Fruit fly (Drosophila melanogaster) whole organism, embryonic: ENCODE results near the gene Elal.

Experiments
- Ada2b ChIP-seq: fragments of 200-800 bp; sonication (Bioruptor generic); IDR thresholded peaks from 2 replicates; pipeline ENCODE4 v1.3.6; 2022; ENCODE audit warnings: missing biosample characterization, missing genetic modification characterization
- CG10321 ChIP-seq: fragments of 200-800 bp; sonication (Bioruptor generic); IDR thresholded peaks from 2 replicates; pipeline ENCODE4 v1.3.6; 2022; ENCODE audit warnings: missing biosample characterization, missing genetic modification characterization
- CG11560 ChIP-seq: fragments of 200-800 bp; sonication (Bioruptor generic); IDR thresholded peaks from 3 replicates; pipeline ENCODE4 v1.3.6; 2022; ENCODE audit warnings: missing biosample characterization, missing genetic modification characterization
- CG11695 ChIP-seq: fragments of 200-800 bp; sonication (Bioruptor generic); IDR thresholded peaks from 3 replicates; pipeline ENCODE4 v1.3.6; 2022; ENCODE audit warnings: missing biosample characterization, missing genetic modification characterization
- CG12155 ChIP-seq: fragments of 200-800 bp; sonication (Bioruptor generic); optimal IDR thresholded peaks from 3 replicates; lab custom pipeline; 2016; ENCODE audit warnings: missing biosample characterization, missing genetic modification characterization
- CG12391 ChIP-seq: fragments of 200-800 bp; sonication (Bioruptor generic); optimal IDR thresholded peaks from 3 replicates; lab custom pipeline; 2018; ENCODE audit warnings: missing biosample characterization, mild to moderate bottlenecking, missing genetic modification characterization, moderate library complexity
- CG13775 ChIP-seq: fragments of 200-800 bp; sonication (Bioruptor generic); optimal IDR thresholded peaks from 3 replicates; lab custom pipeline; 2017; ENCODE audit warnings: missing biosample characterization, mild to moderate bottlenecking, missing genetic modification characterization
- CG15514 ChIP-seq: fragments of 200-800 bp; sonication (Bioruptor generic); optimal IDR thresholded peaks from 3 replicates; lab custom pipeline; 2017; ENCODE audit warnings: missing biosample characterization, missing genetic modification characterization, mild to moderate bottlenecking, moderate library complexity, missing genetic modification reagents
- CG16815 ChIP-seq: fragments of 200-800 bp; sonication (Bioruptor generic); optimal IDR thresholded peaks from 3 replicates; lab custom pipeline; 2017; ENCODE audit warnings: missing biosample characterization, mild to moderate bottlenecking, missing genetic modification characterization
- CG17361 ChIP-seq: fragments of 200-800 bp; sonication (Bioruptor generic); IDR thresholded peaks from 3 replicates; pipeline ENCODE4 v1.3.6; 2022; ENCODE audit warnings: missing biosample characterization, missing genetic modification characterization
- CG17568 ChIP-seq: fragments of 200-800 bp; sonication (Bioruptor generic); optimal IDR thresholded peaks from 2 replicates; lab custom pipeline; 2018; ENCODE audit warnings: missing biosample characterization, mild to moderate bottlenecking, missing genetic modification characterization, moderate library complexity
- CG2116 ChIP-seq: fragments of 200-800 bp; sonication (Bioruptor generic); optimal IDR thresholded peaks from 3 replicates; lab custom pipeline; 2018; ENCODE audit warnings: missing biosample characterization, mild to moderate bottlenecking, missing genetic modification characterization
- CG2712 ChIP-seq: fragments of 200-800 bp; optimal IDR thresholded peaks from 3 replicates; lab custom pipeline; 2019; ENCODE audit warnings: missing biosample characterization, mild to moderate bottlenecking, missing genetic modification characterization, moderate library complexity
- CG30020 ChIP-seq: fragments of 200-800 bp; optimal IDR thresholded peaks from 2 replicates; lab custom pipeline; 2019; ENCODE audit warnings: missing biosample characterization, mild to moderate bottlenecking, missing genetic modification characterization, moderate library complexity
- CG30431 ChIP-seq: fragments of 200-800 bp; sonication (Bioruptor generic); optimal IDR thresholded peaks from 2 replicates; lab custom pipeline; 2017; ENCODE audit warnings: missing biosample characterization, missing genetic modification characterization
- CG3065 ChIP-seq: fragments of 200-800 bp; sonication (Bioruptor generic); optimal IDR thresholded peaks from 2 replicates; lab custom pipeline; 2016; ENCODE audit warnings: missing biosample characterization, missing genetic modification characterization
- CG3281 ChIP-seq: fragments of 200-800 bp; sonication (Bioruptor generic); optimal IDR thresholded peaks from 3 replicates; lab custom pipeline; 2017; ENCODE audit warnings: missing biosample characterization, mild to moderate bottlenecking, missing genetic modification characterization
- CG34224 ChIP-seq: fragments of 200-800 bp; sonication (Bioruptor generic); IDR thresholded peaks from 3 replicates; pipeline ENCODE4 v1.3.6; 2022; ENCODE audit warnings: missing biosample characterization, missing genetic modification characterization; ENCODE audit not compliant: partially characterized antibody
- CG3995 ChIP-seq: fragments of 200-800 bp; sonication (Bioruptor generic); optimal IDR thresholded peaks from 3 replicates; lab custom pipeline; 2016; ENCODE audit warnings: missing biosample characterization, missing genetic modification characterization
- CG4730 ChIP-seq: fragments of 200-800 bp; sonication (Bioruptor generic); IDR thresholded peaks from 2 replicates; pipeline ENCODE4 v1.3.6; 2022; ENCODE audit warnings: missing biosample characterization, missing genetic modification characterization
- CG6683 ChIP-seq: fragments of 200-800 bp; sonication (Bioruptor generic); optimal IDR thresholded peaks from 2 replicates; lab custom pipeline; 2017; ENCODE audit warnings: missing biosample characterization, mild to moderate bottlenecking, missing genetic modification characterization, missing genetic modification reagents
- CG7839 ChIP-seq: fragments of 200-800 bp; sonication (Bioruptor generic); optimal IDR thresholded peaks from 3 replicates; lab custom pipeline; 2018; ENCODE audit warnings: missing biosample characterization, mild to moderate bottlenecking, missing genetic modification characterization, moderate library complexity
- CG8388 ChIP-seq: fragments of 200-800 bp; sonication (Bioruptor generic); optimal IDR thresholded peaks from 2 replicates; lab custom pipeline; 2019; ENCODE audit warnings: missing biosample characterization, mild to moderate bottlenecking, missing genetic modification characterization, moderate library complexity
- CG8478 ChIP-seq: fragments of >200 bp; optimal IDR thresholded peaks from 2 replicates; lab custom pipeline; 2018
- CG9727 ChIP-seq: fragments of 200-800 bp; sonication (Bioruptor generic); optimal IDR thresholded peaks from 3 replicates; lab custom pipeline; 2017; ENCODE audit warnings: missing biosample characterization, mild to moderate bottlenecking, missing genetic modification characterization
- CkIIα-i1 ChIP-seq: fragments of 200-800 bp; sonication (Bioruptor generic); IDR thresholded peaks from 2 replicates; pipeline ENCODE4 v1.3.6; 2022; ENCODE audit warnings: missing biosample characterization, missing genetic modification characterization
- D19A ChIP-seq: fragments of 200-800 bp; optimal IDR thresholded peaks from 3 replicates; lab custom pipeline; 2019; ENCODE audit warnings: missing biosample characterization, mild to moderate bottlenecking, missing genetic modification characterization, moderate library complexity
- Dip3 ChIP-seq: fragments of 200-800 bp; sonication (Bioruptor generic); optimal IDR thresholded peaks from 3 replicates; lab custom pipeline; 2016; ENCODE audit warnings: missing biosample characterization, missing genetic modification characterization
- Gug ChIP-seq: fragments of 200-800 bp; sonication (Bioruptor generic); IDR thresholded peaks from 4 replicates; pipeline ENCODE4 v1.3.6; 2022; ENCODE audit warnings: missing biosample characterization, missing genetic modification characterization
- Mrtf ChIP-seq: fragments of 200-800 bp; sonication (Bioruptor generic); IDR thresholded peaks from 3 replicates; pipeline ENCODE4 v1.3.6; 2022; ENCODE audit warnings: missing biosample characterization, missing genetic modification characterization
- NK7.1 ChIP-seq: fragments of 200-800 bp; sonication (Bioruptor generic); optimal IDR thresholded peaks from 3 replicates; lab custom pipeline; 2016; ENCODE audit warnings: missing biosample characterization, missing genetic modification characterization
- Nf-YB ChIP-seq: fragments of 200-800 bp; sonication (Bioruptor generic); optimal IDR thresholded peaks from 3 replicates; lab custom pipeline; 2019; ENCODE audit warnings: missing biosample characterization, mild to moderate bottlenecking, missing genetic modification characterization, moderate library complexity
- Tbp ChIP-seq: fragments of >200 bp; optimal IDR thresholded peaks from 2 replicates; lab custom pipeline; 2018; ENCODE audit warnings: missing biosample characterization, missing genetic modification characterization
- ase ChIP-seq: fragments of 200-800 bp; sonication (Bioruptor generic); IDR thresholded peaks from 3 replicates; pipeline ENCODE4 v1.3.6; 2022; ENCODE audit warnings: missing biosample characterization, missing genetic modification characterization
- bigmax ChIP-seq: fragments of 200-800 bp; sonication (Bioruptor generic); optimal IDR thresholded peaks from 2 replicates; lab custom pipeline; 2018; ENCODE audit warnings: missing biosample characterization, mild to moderate bottlenecking, missing genetic modification characterization
- btn ChIP-seq: fragments of 200-800 bp; sonication (Bioruptor generic); optimal IDR thresholded peaks from 2 replicates; lab custom pipeline; 2016; ENCODE audit warnings: missing biosample characterization, missing genetic modification characterization
- disco-r ChIP-seq: fragments of 200-800 bp; sonication (Bioruptor generic); optimal IDR thresholded peaks from 2 replicates; lab custom pipeline; 2016; ENCODE audit warnings: missing biosample characterization, missing genetic modification characterization
- dm ChIP-seq: fragments of 200-800 bp; sonication (Bioruptor generic); optimal IDR thresholded peaks from 3 replicates; lab custom pipeline; 2016; ENCODE audit warnings: missing biosample characterization, missing genetic modification characterization
- en ChIP-seq: fragments of 200-800 bp; sonication (Bioruptor generic); optimal IDR thresholded peaks from 2 replicates; lab custom pipeline; 2016; ENCODE audit warnings: missing biosample characterization, missing genetic modification characterization
- exex ChIP-seq: fragments of 200-800 bp; sonication (Bioruptor generic); optimal IDR thresholded peaks from 4 replicates; lab custom pipeline; 2018; ENCODE audit warnings: missing biosample characterization, mild to moderate bottlenecking, missing genetic modification characterization, moderate library complexity
- fd102C ChIP-seq: fragments of 200-800 bp; sonication (Bioruptor generic); optimal IDR thresholded peaks from 2 replicates; lab custom pipeline; 2018; ENCODE audit warnings: missing biosample characterization, mild to moderate bottlenecking, missing genetic modification characterization, moderate library complexity
- grn ChIP-seq: fragments of 200-800 bp; sonication (Bioruptor generic); optimal IDR thresholded peaks from 3 replicates; lab custom pipeline; 2017; ENCODE audit warnings: missing biosample characterization, missing genetic modification characterization
- her ChIP-seq: fragments of 200-800 bp; sonication (Bioruptor generic); optimal IDR thresholded peaks from 2 replicates; lab custom pipeline; 2016; ENCODE audit warnings: missing biosample characterization, missing genetic modification characterization
- rib ChIP-seq: fragments of 200-800 bp; sonication (Bioruptor generic); IDR thresholded peaks from 2 replicates; pipeline ENCODE4 v1.3.6; 2022; ENCODE audit warnings: missing biosample characterization, missing genetic modification characterization
- trem ChIP-seq: fragments of 200-800 bp; optimal IDR thresholded peaks from 3 replicates; lab custom pipeline; 2019; ENCODE audit warnings: missing biosample characterization, mild to moderate bottlenecking, missing genetic modification characterization, moderate library complexity
- ttk ChIP-seq: fragments of 200-800 bp; sonication (Bioruptor generic); IDR thresholded peaks from 2 replicates; pipeline ENCODE4 v2.1.2; 2022; ENCODE audit warnings: missing biosample characterization, missing genetic modification characterization
- tx ChIP-seq: fragments of 200-800 bp; sonication (Bioruptor generic); optimal IDR thresholded peaks from 2 replicates; lab custom pipeline; 2016; ENCODE audit warnings: missing biosample characterization, missing genetic modification characterization
- wor ChIP-seq: fragments of 200-800 bp; sonication (Bioruptor generic); IDR thresholded peaks from 2 replicates; pipeline ENCODE4 v1.3.6; 2022; ENCODE audit warnings: missing biosample characterization, missing genetic modification characterization

The Elal gene

dm6 chr3R:24875939-24876842, 11.0 kb downstream of the Elal start, which contains the start of gene CG3744 (continued):
- no peak for TF ChIP-seq en (GFP tag; lab: Kevin White, UChicago)
- 0 out of 2 replicates have a peak, but pooled peaks have one; percentile 52 for TF ChIP-seq CkIIα-i1 (GFP tag; lab: Robert Waterston, UW)
- peak; percentile 87 for TF ChIP-seq CG12155 (GFP tag; lab: Kevin White, UChicago)
- no peak for TF ChIP-seq CG17568 (GFP tag; lab: Kevin White, UChicago)
- peak; percentile 92 for TF ChIP-seq CG8478 (lab: Kevin White, UChicago)
- TF ChIP-seq Mrtf (GFP tag; lab: Robert Waterston, UW) = peak; percentile 94
- peak; percentile 82 for TF ChIP-seq CG30431 (GFP tag; lab: Kevin White, UChicago)
- peak; percentile 24 for TF ChIP-seq NK7.1
- peak; percentile 72 for TF ChIP-seq CG11560 (tag; lab: Robert Waterston, UW)
- peak; percentile 72 for TF ChIP-seq CG30020 (tag; lab: Kevin White, UChicago)
- peak; percentile 95 for TF ChIP-seq ase (GFP tag; lab: Robert Waterston, UW)
- peak; percentile 63 for TF ChIP-seq tx
- TF ChIP-seq, all 482 proteins: peak for 424

- TF ChIP-seq CG3281 (GFP tag; lab: Kevin White, UChicago) (peak; percentile 5), D19A (tag; lab: Kevin White, UChicago) (no peak), CG3065 (GFP tag; lab: Kevin White, UChicago) (no peak), exex (tag; lab: Kevin White, UChicago) (no peak), CG12391 (tag; lab: Kevin White, UChicago) (peak; percentile 61), CG8388 (GFP tag; lab: Kevin White, UChicago) (no peak), her (GFP tag; lab: Kevin White, UChicago) (no peak), Ada2b (no peak), CG4730 (GFP tag; lab: Robert Waterston, UW) (no peak), dm (GFP tag; lab: Kevin White, UChicago) (peak; percentile 89), CG34224 (GFP tag; lab: Robert Waterston, UW) (no peak), ttk (GFP tag; lab: Robert Waterston, UW) (no peak), CG16815 (GFP tag; lab: Kevin White, UChicago) (no peak), Nf-YB (peak; percentile 7), CG9727 (peak; percentile 46), Dip3 (GFP tag; lab: Kevin White, UChicago) (no peak), CG6683 (GFP tag; lab: Kevin White, UChicago) (peak; percentile 14), CG17361 (GFP tag; lab: Robert Waterston, UW) (no peak; the same call in 2 of the 3 replicates), fd102C (no peak), CG10321 (GFP tag; lab: Robert Waterston, UW) (no peak), CG2116 (GFP tag; lab: Kevin White, UChicago) (peak; percentile 5), btn (GFP tag; lab: Kevin White, UChicago) (no peak), CG13775 (peak; percentile 6), CG2712 (tag; lab: Kevin White, UChicago) (no peak), bigmax (GFP tag; lab: Kevin White, UChicago) (no peak), grn (peak; percentile 11), CG7839 (tag; lab: Kevin White, UChicago) (no peak), disco-r (GFP tag; lab: Kevin White, UChicago) (no peak), trem (tag; lab: Kevin White, UChicago) (peak; percentile 34), CG15514 (peak; percentile 83), Gug (GFP tag; lab: Robert Waterston, UW) (no peak), CG3995 (no peak), rib (GFP tag; lab: Robert Waterston, UW) (no peak), Tbp (GFP tag; lab: Kevin White, UChicago) (no peak), wor (GFP tag; lab: Robert Waterston, UW) (no peak), CG11695 (no peak)
Observed at dm6 chr3R:24876843-24877457, 11.8 kb downstream of the Elal start, which contains the start of the genes CG11089 and CG31381. CG11089 (plus strand) TSS chr3R:24877045. CG31381 (plus strand) TSS chr3R:24877045.
